Worm (Caenorhabditis elegans) whole organism, midembryonic: ENCODE data around the gene cnnm-5.

Experiments
- T22C8.4 ChIP-seq: fragments of 200-800 bp; sonication (Bioruptor generic); IDR thresholded peaks from 2 replicates; pipeline ENCODE4 v1.3.6; 2022; ENCODE audit warnings: missing genetic modification characterization, missing compliant biosample characterization
- cog-1 ChIP-seq: sonication (generic microtip); optimal IDR thresholded peaks from 2 replicates; lab custom pipeline; 2016; ENCODE audit warnings: missing genetic modification characterization, missing compliant biosample characterization
- flt-1 ChIP-seq: fragments of 200-800 bp; sonication (Bioruptor generic); IDR thresholded peaks from 2 replicates; pipeline ENCODE4 v1.3.6; 2022; ENCODE audit warnings: missing genetic modification characterization, missing compliant biosample characterization
- klf-2 ChIP-seq: fragments of 200-800 bp; sonication (Bioruptor generic); conservative IDR thresholded peaks from 2 replicates; pipeline ENCODE4 v1.3.6; 2022; ENCODE audit warnings: missing genetic modification reagents, missing genetic modification characterization, missing compliant biosample characterization
- med-1 ChIP-seq: sonication (generic microtip); optimal IDR thresholded peaks from 2 replicates; lab custom pipeline; 2017; ENCODE audit warnings: missing genetic modification characterization, mild to moderate bottlenecking, missing compliant biosample characterization, antibody characterized with exemption, missing genetic modification reagents; ENCODE audit not compliant: insufficient read depth
- ref-1 ChIP-seq: fragments of 200-800 bp; sonication (Bioruptor generic); conservative IDR thresholded peaks from 2 replicates; pipeline ENCODE4 v1.3.6; 2022; ENCODE audit warnings: missing genetic modification reagents, missing genetic modification characterization, missing compliant biosample characterization
- tab-1 ChIP-seq: fragments of 200-800 bp; sonication (Bioruptor generic); IDR thresholded peaks from 2 replicates; pipeline ENCODE4 v1.3.6; 2022; ENCODE audit warnings: missing genetic modification characterization, missing compliant biosample characterization
- ztf-23 ChIP-seq: fragments of 200-800 bp; sonication (Bioruptor generic); IDR thresholded peaks from 2 replicates; pipeline ENCODE4 v1.3.6; 2022; ENCODE audit warnings: missing genetic modification reagents, missing genetic modification characterization, missing compliant biosample characterization
- ztf-29 ChIP-seq: fragments of 200-800 bp; sonication (Bioruptor generic); IDR thresholded peaks from 2 replicates; pipeline ENCODE4 v1.3.6; 2022; ENCODE audit warnings: missing genetic modification reagents, missing genetic modification characterization, missing compliant biosample characterization

The cnnm-5 gene

ce11 chrIII:3800240-3800933 is 28.6 kb downstream of the cnnm-5 start, which contains the start of gene mtm-3:
TSS of gene mtm-3 (minus strand) at chrIII:3800467.
- TF ChIP-seq flt-1 (GFP tag; lab: Robert Waterston, UW) (no peak), med-1 (GFP tag; lab: Kevin White, UChicago) (no peak), cog-1 (tag; lab: Kevin White, UChicago) (no peak), ztf-23 (GFP tag; lab: Robert Waterston, UW) (no peak), ref-1 (GFP tag; lab: Robert Waterston, UW) (no peak), tab-1 (GFP tag; lab: Robert Waterston, UW) (no peak), klf-2 (GFP tag; lab: Robert Waterston, UW) (no peak), T22C8.4 (GFP tag; lab: Robert Waterston, UW) (no peak), ztf-29 (GFP tag; lab: Robert Waterston, UW) (no peak)

- TF ChIP-seq klf-2 (GFP tag; lab: Robert Waterston, UW): no peak
- no peak for TF ChIP-seq ref-1 (GFP tag; lab: Robert Waterston, UW)
- TF ChIP-seq ztf-23 (GFP tag; lab: Robert Waterston, UW): 0 out of 2 replicates have a peak, but pooled peaks have one; percentile 34
These were observed 29.8 kb downstream of the cnnm-5 start for ce11 chrIII:3799213-3799612.

ce11 chrIII:3798416-3798815 is 30.6 kb downstream of the cnnm-5 start:
- TF ChIP-seq med-1 (GFP tag; lab: Kevin White, UChicago) (no peak), ztf-29 (GFP tag; lab: Robert Waterston, UW) (no peak), tab-1 (GFP tag; lab: Robert Waterston, UW) (no peak), T22C8.4 (GFP tag; lab: Robert Waterston, UW) (no peak), klf-2 (GFP tag; lab: Robert Waterston, UW) (no peak), ref-1 (GFP tag; lab: Robert Waterston, UW) (no peak), cog-1 (tag; lab: Kevin White, UChicago) (no peak), ztf-23 (GFP tag; lab: Robert Waterston, UW) (no peak)

- TF ChIP-seq T22C8.4 (GFP tag; lab: Robert Waterston, UW): 0 out of 2 replicates have a peak, but pooled peaks have one; percentile 8
- TF ChIP-seq ref-1 (GFP tag; lab: Robert Waterston, UW): no peak
- no peak for TF ChIP-seq flt-1 (GFP tag; lab: Robert Waterston, UW)
These were observed 31.6 kb downstream of the cnnm-5 start for ce11 chrIII:3797180-3798026.

ce11 chrIII:3795933-3796332 is 33.1 kb downstream of the cnnm-5 start:
- TF ChIP-seq ztf-23 (GFP tag; lab: Robert Waterston, UW): no peak
- TF ChIP-seq tab-1 (GFP tag; lab: Robert Waterston, UW): no peak
- no peak for TF ChIP-seq klf-2 (GFP tag; lab: Robert Waterston, UW)
- TF ChIP-seq ref-1 (GFP tag; lab: Robert Waterston, UW): no peak
- no peak for TF ChIP-seq med-1 (GFP tag; lab: Kevin White, UChicago)
- no peak for TF ChIP-seq ztf-29 (GFP tag; lab: Robert Waterston, UW)
- no peak for TF ChIP-seq flt-1 (GFP tag; lab: Robert Waterston, UW)
- TF ChIP-seq T22C8.4 (GFP tag; lab: Robert Waterston, UW): no peak
- no peak for TF ChIP-seq cog-1 (tag; lab: Kevin White, UChicago)

- TF ChIP-seq T22C8.4 (GFP tag; lab: Robert Waterston, UW) (no peak), ztf-29 (GFP tag; lab: Robert Waterston, UW) (no peak), flt-1 (GFP tag; lab: Robert Waterston, UW) (no peak), ztf-23 (GFP tag; lab: Robert Waterston, UW) (no peak), med-1 (GFP tag; lab: Kevin White, UChicago) (no peak), klf-2 (GFP tag; lab: Robert Waterston, UW) (no peak), tab-1 (GFP tag; lab: Robert Waterston, UW) (no peak)
These were observed 38.1 kb downstream of the cnnm-5 start for ce11 chrIII:3790855-3791254.

ce11 chrIII:3789688-3790371 is 39.2 kb downstream of the cnnm-5 start:
- TF ChIP-seq tab-1 (GFP tag; lab: Robert Waterston, UW): no peak
- TF ChIP-seq T22C8.4 (GFP tag; lab: Robert Waterston, UW): no peak
- no peak for TF ChIP-seq flt-1 (GFP tag; lab: Robert Waterston, UW)

- no peak for TF ChIP-seq ztf-23 (GFP tag; lab: Robert Waterston, UW)
- no peak for TF ChIP-seq klf-2 (GFP tag; lab: Robert Waterston, UW)
- no peak for TF ChIP-seq ref-1 (GFP tag; lab: Robert Waterston, UW)
- 0 out of 2 replicates have a peak, but pooled peaks have one; percentile 27 for TF ChIP-seq tab-1 (GFP tag; lab: Robert Waterston, UW)
- TF ChIP-seq med-1 (GFP tag; lab: Kevin White, UChicago): no peak
- no peak for TF ChIP-seq flt-1 (GFP tag; lab: Robert Waterston, UW)
These were observed 42.5 kb downstream of the cnnm-5 start, which contains the start of gene acy-3 for ce11 chrIII:3786427-3786935. TSS of gene acy-3 (minus strand) at chrIII:3786477.
